Fruit fly (Drosophila melanogaster): ENCODE data around the gene phol.

DNA sequence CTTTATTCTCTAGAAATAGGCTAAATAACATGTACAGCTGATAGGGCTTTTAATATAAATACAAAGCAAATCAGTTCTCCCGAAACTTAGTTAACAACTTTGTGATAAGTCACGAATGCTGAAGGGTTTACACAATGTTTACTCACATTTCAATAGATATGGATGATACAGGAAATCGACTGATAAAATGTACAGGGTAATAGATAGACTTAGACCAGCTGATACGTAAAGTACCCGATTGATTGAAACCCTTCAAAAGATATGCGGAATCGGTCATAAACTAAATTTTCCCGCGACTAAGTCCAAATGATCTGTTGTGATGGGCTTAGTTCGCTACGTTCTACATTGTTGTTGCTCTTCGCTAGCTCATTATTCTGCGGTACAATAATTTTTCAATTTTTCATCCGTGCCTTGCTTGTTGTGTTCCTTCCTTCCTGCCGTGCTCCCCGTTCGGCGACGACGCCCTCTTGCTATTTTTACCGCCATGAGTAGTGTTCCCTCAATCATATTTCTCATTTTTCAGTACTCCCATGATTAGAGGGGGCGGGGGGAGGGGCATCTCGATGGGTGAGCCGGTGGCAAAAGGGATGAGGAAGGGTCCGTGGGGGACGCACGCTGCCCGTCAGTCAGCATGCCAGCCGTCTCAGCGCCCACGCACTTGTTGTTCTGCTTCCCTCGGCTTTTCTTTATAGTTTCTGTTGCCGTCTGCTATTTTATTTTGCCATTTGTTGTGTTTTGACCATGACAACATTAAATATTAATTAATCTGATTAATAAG, 23.1 kb downstream of the phol start:
- TF ChIP-seq CG8478 (optimal IDR thresholded peaks at IDR 0.05), result no peak
- TF ChIP-seq CTCF (optimal IDR thresholded peaks at IDR 0.05), result no peak

Data from S2 (cell line).